Fruit fly (Drosophila melanogaster): ENCODE results near the gene nAChRalpha7.

nAChRalpha7 gene

DNA sequence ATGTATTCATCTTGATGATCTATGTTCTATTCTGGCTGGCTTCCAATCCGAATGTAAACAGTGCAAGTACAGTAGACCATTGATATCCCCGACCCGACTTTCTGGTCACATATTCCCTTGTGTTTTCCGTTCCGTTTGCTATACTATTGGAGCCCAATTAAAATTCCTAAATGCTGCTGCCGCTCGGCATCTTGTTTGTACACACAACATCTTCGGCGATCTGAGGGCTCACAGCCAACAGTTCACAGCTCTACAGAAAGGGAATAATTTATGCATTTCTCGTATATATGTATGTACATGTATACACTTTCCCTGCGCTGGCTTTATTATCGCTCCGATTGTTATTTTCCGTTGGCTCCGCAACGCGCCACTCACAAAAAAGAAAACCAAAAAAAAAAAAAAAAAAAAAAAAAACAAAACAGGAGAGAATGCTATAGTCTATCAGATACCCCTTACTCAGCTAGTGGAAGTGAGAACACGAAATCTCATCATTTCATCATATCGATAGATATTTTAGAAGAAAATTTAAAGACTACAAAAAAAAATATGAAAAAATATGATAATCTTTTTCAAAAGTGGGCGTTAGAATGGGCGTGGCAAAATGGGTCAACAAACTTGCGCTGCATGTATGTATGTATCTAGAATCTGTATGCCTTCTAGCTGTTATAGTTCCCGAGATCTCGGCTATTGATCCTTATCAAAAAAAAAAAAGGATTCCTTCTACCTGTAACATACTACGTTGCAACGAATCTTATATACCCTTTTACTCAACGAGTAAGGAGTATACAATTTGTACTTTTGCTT is 23.1 kb upstream of the nAChRalpha7 start (continued):
- TF ChIP-seq CG10631 (GFP tag; optimal IDR thresholded peaks at IDR 0.05): peak; percentile 65
- peak in 1 of 2 experiments; percentile 89 for TF ChIP-seq salr (GFP tag; optimal IDR thresholded peaks at IDR 0.05)
- TF ChIP-seq CG8632 (GFP tag; optimal IDR thresholded peaks at IDR 0.05): peak; percentile 66
- TF ChIP-seq Eip78C (GFP tag): peak; percentile 88
- TF ChIP-seq CG11902 (GFP tag; optimal IDR thresholded peaks at IDR 0.05): peak; percentile 20
- peak; percentile 44 for TF ChIP-seq CG6276 (GFP tag; optimal IDR thresholded peaks at IDR 0.05)
- TF ChIP-seq CG16779 (tag; optimal IDR thresholded peaks at IDR 0.05): peak; percentile 46
- TF ChIP-seq Sox15 (GFP tag; optimal IDR thresholded peaks at IDR 0.05): peak; percentile 52
- TF ChIP-seq ss (GFP tag; optimal IDR thresholded peaks at IDR 0.05): peak; percentile 51 to 65
- peak; percentile 36 for TF ChIP-seq CG8319 (GFP tag; optimal IDR thresholded peaks at IDR 0.05)

DNA sequence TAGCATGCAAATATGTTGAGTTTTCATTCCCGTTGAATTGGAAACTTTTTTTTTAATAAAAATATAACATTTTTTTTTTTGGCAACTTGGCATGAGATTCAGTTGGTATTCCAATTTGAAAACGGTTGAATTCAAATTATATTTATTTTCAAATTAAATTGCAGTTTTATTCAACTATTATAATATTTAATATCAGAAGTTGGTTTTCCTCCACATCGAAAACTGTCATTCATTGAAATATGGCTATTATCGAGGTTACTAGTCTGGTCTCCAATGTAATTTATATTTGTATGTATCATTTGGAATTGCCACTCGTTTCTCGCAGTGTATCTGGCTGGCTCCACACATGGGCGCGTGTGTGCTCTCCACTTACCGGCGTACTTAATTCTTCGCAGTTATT is 21.6 kb upstream of the nAChRalpha7 start:
- peak; percentile 8 for TF ChIP-seq Hr4 (GFP tag; optimal IDR thresholded peaks at IDR 0.05)
- no peak for TF ChIP-seq CG6854 (GFP tag; optimal IDR thresholded peaks at IDR 0.05)
- no peak for TF ChIP-seq CG8319 (GFP tag; optimal IDR thresholded peaks at IDR 0.05)
- TF ChIP-seq CG10631 (GFP tag; optimal IDR thresholded peaks at IDR 0.05): peak; percentile 6
- no peak for TF ChIP-seq topi (GFP tag; optimal IDR thresholded peaks at IDR 0.05)
- TF ChIP-seq ss (GFP tag; optimal IDR thresholded peaks at IDR 0.05): no peak
- TF ChIP-seq fkh (GFP tag; optimal IDR thresholded peaks at IDR 0.05): no peak
- no peak for TF ChIP-seq Lpt (GFP tag; optimal IDR thresholded peaks at IDR 0.05)
- TF ChIP-seq CG6808 (GFP tag; optimal IDR thresholded peaks at IDR 0.05): peak; percentile 10
- peak; percentile 66 for TF ChIP-seq Eip78C (GFP tag)
- TF ChIP-seq Gug (GFP tag; IDR thresholded peaks at IDR 0.05): no peak
- TF ChIP-seq lz (GFP tag; optimal IDR thresholded peaks at IDR 0.05): no peak
- TF ChIP-seq Sox14 (GFP tag; optimal IDR thresholded peaks at IDR 0.05): no peak
- no peak for TF ChIP-seq Eip75B (GFP tag; optimal IDR thresholded peaks at IDR 0.05)
- no peak for TF ChIP-seq CG16779 (tag; optimal IDR thresholded peaks at IDR 0.05)
- 0 out of 3 replicates have a peak, but pooled peaks have one; percentile 21 for TF ChIP-seq eg (GFP tag; IDR thresholded peaks at IDR 0.05)
- no peak for TF ChIP-seq CG1621 (tag; optimal IDR thresholded peaks at IDR 0.05)
- peak; percentile 21 for TF ChIP-seq CG3919 (GFP tag; optimal IDR thresholded peaks at IDR 0.05)
- no peak for TF ChIP-seq CG8632 (GFP tag; optimal IDR thresholded peaks at IDR 0.05)
- TF ChIP-seq Sox15 (GFP tag; optimal IDR thresholded peaks at IDR 0.05): no peak
- TF ChIP-seq CG8119 (GFP tag; IDR thresholded peaks at IDR 0.05): no peak
- no peak for TF ChIP-seq CG10669 (GFP tag; optimal IDR thresholded peaks at IDR 0.05)
- TF ChIP-seq Smox (GFP tag; optimal IDR thresholded peaks at IDR 0.05): peak; percentile 4
- no peak for TF ChIP-seq dsx (GFP tag; optimal IDR thresholded peaks at IDR 0.05; ENCODE audit: poor library complexity, severe bottlenecking)
- TF ChIP-seq achi (GFP tag; optimal IDR thresholded peaks at IDR 0.05): peak; percentile 18
- peak; percentile 37 for TF ChIP-seq OdsH (GFP tag; optimal IDR thresholded peaks at IDR 0.05)
- no peak for TF ChIP-seq fd59A (GFP tag; optimal IDR thresholded peaks at IDR 0.05)
- TF ChIP-seq Ets21C (GFP tag; optimal IDR thresholded peaks at IDR 0.05): no peak
- TF ChIP-seq CG6276 (GFP tag; optimal IDR thresholded peaks at IDR 0.05): no peak
- TF ChIP-seq acj6 (GFP tag; optimal IDR thresholded peaks at IDR 0.05): no peak
- peak; percentile 13 for TF ChIP-seq CG4318 (GFP tag; optimal IDR thresholded peaks at IDR 0.05)
- TF ChIP-seq cyc (GFP tag; optimal IDR thresholded peaks at IDR 0.05): no peak
- no peak for TF ChIP-seq CG11762 (GFP tag; optimal IDR thresholded peaks at IDR 0.05; ENCODE audit: insufficient read depth)
- no peak for TF ChIP-seq CG7368 (GFP tag; optimal IDR thresholded peaks at IDR 0.05)
- TF ChIP-seq salr (GFP tag; optimal IDR thresholded peaks at IDR 0.05): peak in 1 of 2 experiments; percentile 32
- TF ChIP-seq esn (GFP tag; optimal IDR thresholded peaks at IDR 0.05): peak; percentile 13
- TF ChIP-seq svp (GFP tag): no peak
- TF ChIP-seq spab (GFP tag; optimal IDR thresholded peaks at IDR 0.05): no peak
- TF ChIP-seq CG31627 (GFP tag; optimal IDR thresholded peaks at IDR 0.05): no peak
- TF ChIP-seq CG32006 (GFP tag; optimal IDR thresholded peaks at IDR 0.05): peak; percentile 51
- no peak for TF ChIP-seq Sox102F (GFP tag; optimal IDR thresholded peaks at IDR 0.05)
- peak; percentile 29; the same call in 1 of the 3 replicates for TF ChIP-seq CG6163 (GFP tag; IDR thresholded peaks at IDR 0.05)
